Fruit fly (Drosophila melanogaster): ENCODE measurements around the gene mRRF2.

DNA sequence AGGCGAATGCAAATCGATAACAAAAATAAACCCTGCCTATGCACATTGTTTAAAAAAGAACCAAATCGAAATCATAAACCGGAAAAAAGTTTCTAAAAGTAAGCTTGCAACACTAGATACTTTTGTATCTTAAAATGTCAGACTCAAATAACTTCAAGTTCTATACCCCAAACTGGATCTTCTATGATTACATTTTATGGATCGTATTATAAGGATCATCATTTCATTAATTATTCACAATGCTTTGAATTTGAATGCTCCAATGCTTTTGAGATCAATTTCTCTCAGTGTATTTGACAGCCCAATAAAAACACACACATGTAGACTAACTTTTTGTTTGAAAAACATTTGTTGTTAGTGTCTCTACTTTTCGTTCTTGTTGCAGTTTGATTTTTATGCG is 19.2 kb upstream of the mRRF2 start:
- TF ChIP-seq rn (GFP tag; IDR thresholded peaks at IDR 0.05) (peak; percentile 13; the same call in 1 of the 2 replicates), CG13204 (GFP tag; optimal IDR thresholded peaks at IDR 0.05) (no peak), EcR (GFP tag; optimal IDR thresholded peaks at IDR 0.05) (no peak), CG32121 (GFP tag; IDR thresholded peaks at IDR 0.05) (no peak; the same call in 1 of the 2 replicates), CG10348 (GFP tag; IDR thresholded peaks at IDR 0.05) (no peak), CG4496 (GFP tag; IDR thresholded peaks at IDR 0.05) (no peak), D1 (tag; optimal IDR thresholded peaks at IDR 0.05) (no peak), Pif1B (GFP tag; optimal IDR thresholded peaks at IDR 0.05) (no peak), CG9948 (tag; optimal IDR thresholded peaks at IDR 0.05) (peak; percentile 1), CG15710 (tag; optimal IDR thresholded peaks at IDR 0.05) (no peak), fd96Ca (GFP tag; IDR thresholded peaks at IDR 0.05) (no peak), Ets98B (GFP tag; IDR thresholded peaks at IDR 0.05) (0 out of 2 replicates have a peak, but pooled peaks have one; percentile 22)

Measured in whole organism, pupa.